Fruit fly (Drosophila melanogaster) whole organism, wandering third instar larva: ENCODE data around the gene Cisd2.

Source experiments
- Abd-B ChIP-seq: fragments of >200 bp; optimal IDR thresholded peaks from 2 replicates; lab custom pipeline; 2017; ENCODE audit warnings: missing biosample characterization, missing genetic modification characterization
- CrebA ChIP-seq: fragments of 200-800 bp; sonication (Bioruptor generic); optimal IDR thresholded peaks from 2 replicates; lab custom pipeline; 2016; ENCODE audit warnings: missing biosample characterization, mild to moderate bottlenecking, missing genetic modification characterization, borderline replicate concordance
- Dfd ChIP-seq: fragments of >200 bp; optimal IDR thresholded peaks from 2 replicates; lab custom pipeline; 2017; ENCODE audit warnings: missing biosample characterization, missing genetic modification characterization
- Dif ChIP-seq: fragments of 200-275, 200-300 bp; sonication (Bioruptor generic); optimal IDR thresholded peaks from 2 replicates; lab custom pipeline; 2018; ENCODE audit warnings: missing biosample characterization, missing genetic modification characterization; ENCODE audit not compliant: partially characterized antibody
- GATAd ChIP-seq: sonication (Bioruptor generic); optimal IDR thresholded peaks from 2 replicates; lab custom pipeline; 2016; ENCODE audit warnings: missing biosample characterization, missing genetic modification characterization
- HLH106 ChIP-seq: fragments of 200-800 bp; optimal IDR thresholded peaks from 3 replicates; lab custom pipeline; 2019; ENCODE audit warnings: missing biosample characterization, mild to moderate bottlenecking, missing genetic modification characterization, moderate library complexity
- Hnf4 ChIP-seq: fragments of 200-800 bp; sonication (Bioruptor generic); optimal IDR thresholded peaks from 2 replicates; lab custom pipeline; 2016; ENCODE audit warnings: missing biosample characterization, mild to moderate bottlenecking, missing genetic modification characterization
- Hr78 ChIP-seq: fragments of >200 bp; optimal IDR thresholded peaks from 2 replicates; lab custom pipeline; 2017; ENCODE audit warnings: missing biosample characterization, missing genetic modification characterization
- Hr83 ChIP-seq: fragments of 200-300 bp; sonication (Bioruptor generic); optimal IDR thresholded peaks from 2 replicates; lab custom pipeline; 2016; ENCODE audit warnings: missing biosample characterization, mild to moderate bottlenecking, missing genetic modification characterization, moderate library complexity; ENCODE audit not compliant: poor library complexity, severe bottlenecking
- Jra ChIP-seq: sonication (Bioruptor generic); optimal IDR thresholded peaks from 2 replicates; lab custom pipeline; 2016; ENCODE audit warnings: missing biosample characterization, missing genetic modification characterization
- Mio ChIP-seq: sonication (Bioruptor generic); optimal IDR thresholded peaks from 2 replicates; lab custom pipeline; 2016; ENCODE audit warnings: missing biosample characterization, missing genetic modification characterization
- Myc ChIP-seq: fragments of >200 bp; optimal IDR thresholded peaks from 2 replicates; lab custom pipeline; 2017
- N ChIP-seq: fragments of >200 bp; optimal IDR thresholded peaks from 2 replicates; lab custom pipeline; 2018; ENCODE audit warnings: missing biosample characterization, missing external identifiers, missing genetic modification characterization
- OdsH ChIP-seq: fragments of 200-800 bp; sonication (Bioruptor generic); optimal IDR thresholded peaks from 2 replicates; lab custom pipeline; 2016; ENCODE audit warnings: missing biosample characterization, mild to moderate bottlenecking, missing genetic modification characterization
- Sp1 ChIP-seq: fragments of 200-800 bp; sonication (Bioruptor generic); optimal IDR thresholded peaks from 3 replicates; lab custom pipeline; 2019; ENCODE audit warnings: missing biosample characterization, mild to moderate bottlenecking, missing genetic modification characterization, moderate library complexity
- Vsx2 ChIP-seq: fragments of 200-300, 225-300 bp; sonication (Bioruptor generic); optimal IDR thresholded peaks from 2 replicates; lab custom pipeline; 2018; ENCODE audit warnings: missing biosample characterization, missing genetic modification characterization; ENCODE audit not compliant: partially characterized antibody
- br ChIP-seq: fragments of 200-800 bp; sonication (Bioruptor generic); optimal IDR thresholded peaks from 2 replicates; lab custom pipeline; 2016; ENCODE audit warnings: missing biosample characterization, missing genetic modification characterization
- dl ChIP-seq, 2 experiments: fragments of 175-275, 200-275 bp in 1 of 2; fragments of 200-275 bp in 1 of 2; sonication (Bioruptor generic); optimal IDR thresholded peaks; lab custom pipeline; 2018; ENCODE audit warnings: mild to moderate bottlenecking in 2 of 2, missing biosample characterization in 2 of 2, missing genetic modification characterization in 2 of 2, moderate library complexity in 2 of 2; ENCODE audit not compliant: partially characterized antibody in 2 of 2, insufficient read depth in 1 of 2
- dmrt93B ChIP-seq: fragments of 200-800 bp; sonication (Bioruptor generic); optimal IDR thresholded peaks from 2 replicates; lab custom pipeline; 2018; ENCODE audit warnings: missing biosample characterization, mild to moderate bottlenecking, missing genetic modification characterization
- ey ChIP-seq: fragments of 200-800 bp; sonication (Bioruptor generic); optimal IDR thresholded peaks from 2 replicates; lab custom pipeline; 2016; ENCODE audit warnings: missing biosample characterization, missing genetic modification characterization
- foxo ChIP-seq, 2 experiments: fragments of 200-800 bp; sonication (Bioruptor generic); optimal IDR thresholded peaks; 2 replicates in 1 of 2; 3 replicates in 1 of 2; lab custom pipeline; 2016 to 2017; ENCODE audit warnings: missing biosample characterization in 2 of 2, missing genetic modification characterization in 2 of 2
- h ChIP-seq: fragments of 200-800 bp; sonication (Bioruptor generic); optimal IDR thresholded peaks from 3 replicates; lab custom pipeline; 2016; ENCODE audit warnings: missing biosample characterization, mild to moderate bottlenecking, missing genetic modification characterization
- jim ChIP-seq: fragments of 175-275, 200-325 bp; sonication (Bioruptor generic); optimal IDR thresholded peaks from 2 replicates; lab custom pipeline; 2016; ENCODE audit warnings: missing biosample characterization, mild to moderate bottlenecking, missing genetic modification characterization
- lola ChIP-seq: fragments of >200 bp; optimal IDR thresholded peaks from 2 replicates; lab custom pipeline; 2017; ENCODE audit warnings: missing biosample characterization, missing genetic modification characterization
- pan ChIP-seq: fragments of >200 bp; optimal IDR thresholded peaks from 2 replicates; lab custom pipeline; 2017
- psq ChIP-seq: fragments of 200-800 bp; sonication (Bioruptor generic); optimal IDR thresholded peaks from 3 replicates; lab custom pipeline; 2017; ENCODE audit warnings: missing biosample characterization, mild to moderate bottlenecking, missing genetic modification characterization, moderate library complexity
- rgr ChIP-seq: fragments of 200-800 bp; sonication (Bioruptor generic); optimal IDR thresholded peaks from 3 replicates; lab custom pipeline; 2016; ENCODE audit warnings: missing biosample characterization, mild to moderate bottlenecking, missing genetic modification characterization
- sage ChIP-seq: fragments of 200-800 bp; sonication (Bioruptor generic); optimal IDR thresholded peaks from 2 replicates; lab custom pipeline; 2016; ENCODE audit warnings: missing biosample characterization, mild to moderate bottlenecking, missing genetic modification characterization
- sv ChIP-seq: fragments of 200-800 bp; sonication (Bioruptor generic); optimal IDR thresholded peaks from 3 replicates; lab custom pipeline; 2016; ENCODE audit warnings: missing biosample characterization, missing genetic modification characterization
- tai ChIP-seq: sonication (Bioruptor generic); optimal IDR thresholded peaks from 2 replicates; lab custom pipeline; 2016; ENCODE audit warnings: missing biosample characterization, missing genetic modification characterization
- usp ChIP-seq: fragments of >200 bp; optimal IDR thresholded peaks from 2 replicates; lab custom pipeline; 2017; ENCODE audit warnings: missing biosample characterization, missing genetic modification characterization
- woc ChIP-seq: sonication (Bioruptor generic); optimal IDR thresholded peaks from 2 replicates; lab custom pipeline; 2016; ENCODE audit warnings: missing biosample characterization, mild to moderate bottlenecking, missing genetic modification characterization

The Cisd2 gene

DNA sequence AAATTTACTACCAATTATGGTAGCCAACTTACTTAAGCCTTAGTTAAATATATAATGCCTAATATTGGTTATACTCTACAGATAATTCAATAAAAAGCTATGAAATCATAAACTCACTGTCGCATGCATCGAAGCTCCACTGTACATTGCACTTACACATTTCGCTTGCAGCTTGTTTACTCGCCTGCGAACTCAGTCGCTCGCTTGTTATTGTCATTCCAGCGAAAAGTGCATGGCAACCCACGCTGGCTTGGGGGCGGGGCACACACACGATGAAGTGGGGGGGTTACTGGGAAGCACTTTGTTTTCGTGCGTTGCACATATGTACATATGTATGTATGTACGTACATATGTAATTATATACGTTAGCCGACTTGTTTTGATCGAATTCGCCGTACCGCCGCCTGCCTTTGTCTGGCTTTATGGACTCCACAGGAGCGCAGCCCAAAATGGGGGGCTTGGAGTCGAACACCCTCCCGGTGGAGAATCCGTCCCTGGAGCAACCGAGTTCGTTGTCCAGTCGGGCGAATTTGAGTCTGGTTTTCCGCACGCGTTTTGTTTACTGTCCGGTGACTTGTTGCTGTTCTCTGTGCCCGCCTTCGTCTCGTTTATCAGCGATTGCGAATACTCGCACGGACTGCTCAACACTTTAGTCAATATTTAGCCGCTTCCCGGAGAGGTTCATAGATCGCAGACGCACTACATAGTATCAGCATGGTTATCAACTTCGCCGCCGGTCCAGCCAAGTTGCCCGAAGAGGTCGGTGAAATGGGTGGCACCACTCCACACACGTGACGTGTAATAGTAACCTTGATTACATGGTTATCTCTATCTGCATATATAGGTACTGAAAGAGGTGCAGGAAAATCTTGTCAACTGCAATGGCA, 23.2 kb downstream of the Cisd2 start, which contains the start of gene CG11899 (continued):
- no peak for TF ChIP-seq CrebA
- TF ChIP-seq br (GFP tag; lab: Kevin White, UChicago), result peak; percentile 94
- peak; percentile 94 for TF ChIP-seq Vsx2
- no peak for TF ChIP-seq Dfd (GFP tag; lab: Kevin White, UChicago)
- TF ChIP-seq dl (GFP tag; optimal IDR thresholded peaks at IDR 0.05; lab: Kevin White, UChicago; ENCODE audit: insufficient read depth in 1 of 2, partially characterized antibody in 2 of 2), result peak; percentile 15 to 47
- TF ChIP-seq lola, result no peak
- TF ChIP-seq tai, result peak; percentile 93
- TF ChIP-seq Abd-B (GFP tag; lab: Kevin White, UChicago), result no peak
- TF ChIP-seq Dif (GFP tag; lab: Kevin White, UChicago), result peak; percentile 86
- peak; percentile 82 for TF ChIP-seq rgr
- TF ChIP-seq pan, result no peak
- no peak for TF ChIP-seq Hr78

dm6 chr3R:29198299-29198698, 24.9 kb downstream of the Cisd2 start:
- TF ChIP-seq OdsH (no peak), GATAd (GFP tag; lab: Kevin White, UChicago) (no peak), Dfd (GFP tag; lab: Kevin White, UChicago) (no peak), pan (no peak), CrebA (no peak), sage (no peak), psq (no peak), woc (no peak), lola (no peak), Myc (no peak), dmrt93B (GFP tag; lab: Kevin White, UChicago) (no peak), Hnf4 (GFP tag; lab: Kevin White, UChicago) (no peak), Sp1 (GFP tag; lab: Kevin White, UChicago) (no peak), Hr78 (no peak), Vsx2 (no peak)

- no peak for TF ChIP-seq foxo (GFP tag; optimal IDR thresholded peaks at IDR 0.05; lab: Kevin White, UChicago)
- no peak for TF ChIP-seq pan
- TF ChIP-seq rgr, result no peak
- TF ChIP-seq dl (GFP tag; optimal IDR thresholded peaks at IDR 0.05; lab: Kevin White, UChicago; ENCODE audit: insufficient read depth in 1 of 2, partially characterized antibody in 2 of 2), result no peak
- no peak for TF ChIP-seq HLH106 (tag; lab: Kevin White, UChicago)
- no peak for TF ChIP-seq Jra
- no peak for TF ChIP-seq sage
- TF ChIP-seq Abd-B (GFP tag; lab: Kevin White, UChicago), result no peak
- TF ChIP-seq tai, result no peak
- no peak for TF ChIP-seq h (GFP tag; lab: Kevin White, UChicago)
- TF ChIP-seq N (GFP tag; lab: Kevin White, UChicago), result no peak
- TF ChIP-seq usp (GFP tag; lab: Kevin White, UChicago), result no peak
- TF ChIP-seq OdsH, result no peak
- no peak for TF ChIP-seq woc
- TF ChIP-seq sv (GFP tag; lab: Kevin White, UChicago), result no peak
- TF ChIP-seq jim (GFP tag; lab: Kevin White, UChicago), result no peak
- no peak for TF ChIP-seq Mio (GFP tag; lab: Kevin White, UChicago)
- TF ChIP-seq, all 38 proteins: peak for 0
These were observed 26.1 kb downstream of the Cisd2 start, which contains the start of gene CG14515 for dm6 chr3R:29196967-29197611. TSS of gene CG14515 (plus strand) at chr3R:29197556.

DNA sequence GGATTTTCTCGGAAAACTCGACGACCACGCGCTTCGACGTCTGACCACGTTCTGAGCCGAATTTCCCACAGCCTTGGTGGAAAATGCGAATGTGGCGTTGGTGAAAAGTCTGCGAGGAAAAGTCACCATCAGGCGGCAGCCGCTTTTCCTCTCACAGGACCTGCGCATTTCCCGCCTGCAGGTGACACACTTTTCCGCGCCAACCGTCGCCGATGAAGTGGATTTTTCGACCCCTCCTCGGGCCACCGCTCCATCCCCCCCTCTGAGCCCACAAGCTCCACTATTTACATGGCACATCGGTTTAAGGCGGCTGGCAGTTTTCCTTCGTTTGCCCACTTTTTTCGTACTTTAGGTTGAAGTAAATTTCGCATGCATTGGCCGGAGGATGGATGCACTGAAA, 28.3 kb downstream of the Cisd2 start, which contains the start of gene jus:
jus (minus strand) TSS at position 38 of the 400 bp plus-strand sequence.
- TF ChIP-seq Jra, result no peak
- TF ChIP-seq Dif (GFP tag; lab: Kevin White, UChicago), result no peak

- TF ChIP-seq Hr78 (no peak), Hnf4 (GFP tag; lab: Kevin White, UChicago) (no peak), CrebA (no peak), usp (GFP tag; lab: Kevin White, UChicago) (no peak), ey (GFP tag; lab: Kevin White, UChicago) (no peak), br (GFP tag; lab: Kevin White, UChicago) (no peak), rgr (no peak), Dfd (GFP tag; lab: Kevin White, UChicago) (no peak), Vsx2 (no peak), N (GFP tag; lab: Kevin White, UChicago) (no peak), Hr83 (no peak), h (GFP tag; lab: Kevin White, UChicago) (no peak), Sp1 (GFP tag; lab: Kevin White, UChicago) (no peak)
These were observed 32.2 kb downstream of the Cisd2 start for dm6 chr3R:29190984-29191383.
